Worm (Caenorhabditis elegans) whole organism, L4 larva: Measurements from ENCODE around the gene F29A7.4.

Experiments
- dpl-1 ChIP-seq: fragments of 150-350 bp; optimal IDR thresholded peaks from 2 replicates; lab custom pipeline; 2014; ENCODE audit warnings: missing biosample characterization, missing genetic modification reagents, missing genetic modification characterization
- duxl-1 ChIP-seq: sonication (generic microtip); optimal IDR thresholded peaks from 2 replicates; lab custom pipeline; 2016; ENCODE audit warnings: mild to moderate bottlenecking, missing genetic modification characterization, moderate library complexity, missing compliant biosample characterization; ENCODE audit not compliant: poor library complexity
- lsy-2 ChIP-seq, 2 experiments: fragments of 150-350 bp in 1 of 2; sonication (generic microtip) in 1 of 2; optimal IDR thresholded peaks; 2 replicates each; lab custom pipeline; 2014 to 2017; ENCODE audit warnings: missing biosample characterization in 2 of 2, missing genetic modification characterization in 2 of 2
- madf-5 ChIP-seq, 2 experiments: fragments of 200-800 bp; sonication (Bioruptor generic); IDR thresholded peaks; 2 replicates each; pipeline ENCODE4 v1.3.6; 2022; ENCODE audit warnings: missing compliant biosample characterization in 2 of 2, missing genetic modification characterization in 2 of 2
- mdl-1 ChIP-seq, 2 experiments: fragments of 150-350 bp in 1 of 2; sonication (generic microtip) in 1 of 2; optimal IDR thresholded peaks; 2 replicates each; lab custom pipeline; 2014 to 2017; ENCODE audit warnings: missing biosample characterization in 2 of 2, missing genetic modification characterization in 2 of 2
- nhr-28 ChIP-seq: fragments of 150-350 bp; optimal IDR thresholded peaks from 2 replicates; lab custom pipeline; 2014; ENCODE audit warnings: missing biosample characterization, missing genetic modification characterization
- nhr-77 ChIP-seq: fragments of 150-350 bp; optimal IDR thresholded peaks from 2 replicates; lab custom pipeline; 2014; ENCODE audit warnings: missing biosample characterization, missing genetic modification characterization
- snpc-1.2 ChIP-seq: fragments of 200-800 bp; sonication (Bioruptor generic); IDR thresholded peaks from 2 replicates; pipeline ENCODE4 v1.3.6; 2022; ENCODE audit warnings: missing genetic modification reagents, missing genetic modification characterization, missing compliant biosample characterization
- snpc-4 ChIP-seq: fragments of 150-350 bp; optimal IDR thresholded peaks from 2 replicates; lab custom pipeline; 2014; ENCODE audit warnings: missing biosample characterization, missing genetic modification characterization
- unc-62 ChIP-seq, 3 experiments: fragments of 150-350 bp in 1 of 3; sonication (generic microtip); optimal IDR thresholded peaks in 2 of 3; peaks in 1 of 3; 1 replicate in 1 of 3; 2 replicates in 2 of 3; lab custom pipeline; 2014 to 2017; ENCODE audit warnings: missing biosample characterization in 3 of 3, missing genetic modification characterization in 3 of 3, missing genetic modification reagents in 3 of 3, missing genotype in 1 of 3
- zfp-2 ChIP-seq: sonication (generic microtip); optimal IDR thresholded peaks from 2 replicates; lab custom pipeline; 2016; ENCODE audit warnings: mild to moderate bottlenecking, missing genetic modification characterization, missing compliant biosample characterization

DNA sequence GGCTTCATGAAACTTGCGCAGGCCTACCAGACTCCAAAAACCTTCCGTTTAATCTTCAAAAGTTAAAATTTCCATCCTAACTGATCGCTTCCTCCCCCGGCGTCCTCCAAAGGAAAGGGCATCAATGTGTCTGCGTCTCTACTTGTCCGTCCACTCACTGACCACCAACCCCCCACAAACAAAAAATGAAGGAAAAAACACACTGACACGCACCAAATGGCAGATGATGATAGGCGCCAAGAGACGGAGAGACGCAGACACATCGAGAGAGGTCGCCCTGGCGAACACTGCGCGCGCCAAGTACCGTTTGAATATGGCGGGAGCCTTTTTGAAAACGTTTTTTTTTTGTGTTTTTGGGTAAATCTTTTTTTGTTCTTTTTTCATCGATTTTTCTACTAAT is 15.1 kb upstream of the F29A7.4 start:
- TF ChIP-seq mdl-1 (tag; optimal IDR thresholded peaks at IDR 0.05; lab: Kevin White, UChicago) (peak; percentile 28 to 37), dpl-1 (GFP tag; lab: Kevin White, UChicago) (no peak), unc-62 (GFP tag; optimal IDR thresholded peaks at IDR 0.05 in 1 of 2; lab: Kevin White, UChicago) (peak in 1 of 2 experiments; percentile 47), unc-62 (tag; optimal IDR thresholded peaks at IDR 0.05; lab: Kevin White, UChicago) (no peak), nhr-28 (tag; lab: Kevin White, UChicago) (no peak), zfp-2 (tag; lab: Kevin White, UChicago) (no peak), snpc-1.2 (GFP tag; lab: Robert Waterston, UW) (no peak), duxl-1 (tag; lab: Kevin White, UChicago) (peak; percentile 84), nhr-77 (no peak), lsy-2 (tag; optimal IDR thresholded peaks at IDR 0.05; lab: Kevin White, UChicago) (peak in 1 of 2 experiments; percentile 30), madf-5 (GFP tag; IDR thresholded peaks at IDR 0.05; lab: Robert Waterston, UW) (no peak), snpc-4 (no peak)
